Worm (Caenorhabditis elegans) whole organism, L4 larva: ENCODE data around the gene spat-1.

Experiments
- F10B5.3 ChIP-seq: sonication (generic microtip); optimal IDR thresholded peaks from 2 replicates; lab custom pipeline; 2016; ENCODE audit warnings: mild to moderate bottlenecking, missing genetic modification characterization, missing compliant biosample characterization
- F44E2.7 ChIP-seq: fragments of 200-800 bp; sonication (Bioruptor generic); IDR thresholded peaks from 2 replicates; pipeline ENCODE4 v2.1.2; 2022; ENCODE audit warnings: missing genetic modification characterization, missing compliant biosample characterization
- F49E8.2 ChIP-seq: sonication (generic microtip); optimal IDR thresholded peaks from 2 replicates; lab custom pipeline; 2016; ENCODE audit warnings: missing compliant biosample characterization, mild to moderate bottlenecking, missing genetic modification characterization, borderline replicate concordance
- T20F7.1 ChIP-seq: fragments of 200-800 bp; sonication (Bioruptor generic); optimal IDR thresholded peaks from 2 replicates; lab custom pipeline; 2018; ENCODE audit warnings: mild to moderate bottlenecking, missing genetic modification characterization, missing compliant biosample characterization
- Y48G9A.11 ChIP-seq: fragments of 200-800 bp; sonication (Bioruptor generic); IDR thresholded peaks from 2 replicates; pipeline ENCODE4 v1.3.6; 2022; ENCODE audit warnings: missing genetic modification reagents, missing genetic modification characterization, missing compliant biosample characterization
- ZK546.5 ChIP-seq, 2 experiments: sonication (generic microtip); optimal IDR thresholded peaks; 2 replicates each; lab custom pipeline; 2017; ENCODE audit warnings: missing biosample characterization in 2 of 2, missing genetic modification characterization in 2 of 2
- aha-1 ChIP-seq: fragments of 150-350 bp; peaks from one replicate; lab custom pipeline; 2014; ENCODE audit warnings: missing biosample characterization, missing genetic modification characterization
- aly-2 ChIP-seq: sonication (generic microtip); optimal IDR thresholded peaks from 2 replicates; lab custom pipeline; 2018; ENCODE audit warnings: missing biosample characterization, missing genetic modification characterization
- ama-1 ChIP-seq: fragments of 150-350 bp; optimal IDR thresholded peaks from 2 replicates; lab custom pipeline; 2014; ENCODE audit warnings: inconsistent platforms, mixed read lengths
- attf-4 ChIP-seq: sonication (generic microtip); optimal IDR thresholded peaks from 3 replicates; lab custom pipeline; 2017; ENCODE audit warnings: missing biosample characterization, missing genetic modification characterization
- ceh-28 ChIP-seq: fragments of 150-350 bp; optimal IDR thresholded peaks from 2 replicates; lab custom pipeline; 2014; ENCODE audit warnings: missing biosample characterization, missing genetic modification reagents, missing genetic modification characterization
- ceh-32 ChIP-seq: sonication (generic microtip); optimal IDR thresholded peaks from 2 replicates; lab custom pipeline; 2016; ENCODE audit warnings: mild to moderate bottlenecking, missing genetic modification characterization, missing compliant biosample characterization; ENCODE audit not compliant: poor library complexity
- ceh-44 ChIP-seq: fragments of 200-800 bp; sonication (Bioruptor generic); IDR thresholded peaks from 2 replicates; pipeline ENCODE4 v1.3.6; 2022; ENCODE audit warnings: missing genetic modification reagents, missing genetic modification characterization, missing compliant biosample characterization
- daf-12 ChIP-seq: fragments of 150-350 bp; optimal IDR thresholded peaks from 2 replicates; lab custom pipeline; 2014; ENCODE audit warnings: missing biosample characterization, missing genetic modification reagents, missing genetic modification characterization
- daf-19 ChIP-seq: fragments of 200-800 bp; sonication (Bioruptor generic); conservative IDR thresholded peaks from 2 replicates; pipeline ENCODE4 v1.3.6; 2022; ENCODE audit warnings: missing genetic modification characterization, missing compliant biosample characterization
- dpl-1 ChIP-seq: fragments of 150-350 bp; optimal IDR thresholded peaks from 2 replicates; lab custom pipeline; 2014; ENCODE audit warnings: missing biosample characterization, missing genetic modification reagents, missing genetic modification characterization
- egl-43 ChIP-seq: fragments of 200-800 bp; sonication (Bioruptor generic); IDR thresholded peaks from 2 replicates; pipeline ENCODE4 v1.3.6; 2022; ENCODE audit warnings: missing genetic modification reagents, missing genetic modification characterization, missing compliant biosample characterization
- hmg-1.1 ChIP-seq: fragments of 200-800 bp; sonication (Bioruptor generic); IDR thresholded peaks from 2 replicates; pipeline ENCODE4 v1.3.6; 2022; ENCODE audit warnings: missing genetic modification reagents, missing genetic modification characterization, missing compliant biosample characterization
- lim-7 ChIP-seq: fragments of 200-800 bp; sonication (Bioruptor generic); IDR thresholded peaks from 2 replicates; pipeline ENCODE4 v1.3.6; 2022; ENCODE audit warnings: missing genetic modification characterization, missing compliant biosample characterization
- lin-1 ChIP-seq: fragments of 200-800 bp; sonication (Bioruptor generic); IDR thresholded peaks from 2 replicates; pipeline ENCODE4 v1.3.6; 2022; ENCODE audit warnings: missing genetic modification reagents, missing genetic modification characterization, missing compliant biosample characterization
- lin-15B ChIP-seq: fragments of 150-350 bp; sonication (generic microtip); optimal IDR thresholded peaks from 3 replicates; lab custom pipeline; 2014; ENCODE audit warnings: missing biosample characterization, missing genetic modification characterization
- lin-29 ChIP-seq: fragments of 200-800 bp; sonication (Bioruptor generic); IDR thresholded peaks from 2 replicates; pipeline ENCODE4 v1.3.6; 2022; ENCODE audit warnings: missing genetic modification reagents, missing genetic modification characterization, missing compliant biosample characterization
- lin-38 ChIP-seq: fragments of 200-800 bp; sonication (Bioruptor generic); IDR thresholded peaks from 2 replicates; pipeline ENCODE4 v1.3.6; 2022; ENCODE audit warnings: missing genetic modification reagents, missing genetic modification characterization, missing compliant biosample characterization
- madf-5 ChIP-seq, 2 experiments: fragments of 200-800 bp; sonication (Bioruptor generic); IDR thresholded peaks; 2 replicates each; pipeline ENCODE4 v1.3.6; 2022; ENCODE audit warnings: missing compliant biosample characterization in 2 of 2, missing genetic modification characterization in 2 of 2
- mdt-29 ChIP-seq: fragments of 200-800 bp; sonication (Bioruptor generic); IDR thresholded peaks from 2 replicates; pipeline ENCODE4 v1.3.6; 2022; ENCODE audit warnings: missing genetic modification reagents, missing genetic modification characterization, missing compliant biosample characterization
- mes-2 ChIP-seq: sonication (generic microtip); optimal IDR thresholded peaks from 2 replicates; lab custom pipeline; 2016; ENCODE audit warnings: missing genotype, mild to moderate bottlenecking, missing genetic modification characterization, missing compliant biosample characterization; ENCODE audit not compliant: poor library complexity, severe bottlenecking
- mxl-2 ChIP-seq: fragments of 200-800 bp; sonication (Bioruptor generic); conservative IDR thresholded peaks from 2 replicates; pipeline ENCODE4 v1.3.6; 2022; ENCODE audit warnings: missing genetic modification reagents, missing genetic modification characterization, missing compliant biosample characterization
- mxl-3 ChIP-seq: fragments of 200-800 bp; sonication (Bioruptor generic); optimal IDR thresholded peaks from 2 replicates; lab custom pipeline; 2018; ENCODE audit warnings: mild to moderate bottlenecking, missing genetic modification characterization, missing compliant biosample characterization
- nhr-28 ChIP-seq: fragments of 150-350 bp; optimal IDR thresholded peaks from 2 replicates; lab custom pipeline; 2014; ENCODE audit warnings: missing biosample characterization, missing genetic modification characterization
- nhr-48 ChIP-seq: sonication (generic microtip); optimal IDR thresholded peaks from 2 replicates; lab custom pipeline; 2016; ENCODE audit warnings: mild to moderate bottlenecking, missing genetic modification characterization, missing compliant biosample characterization
- pha-4 ChIP-seq, 2 experiments: fragments of 150-350 bp in 1 of 2; fragments of 200-800 bp in 1 of 2; sonication (Bioruptor generic) in 1 of 2; IDR thresholded peaks in 1 of 2; optimal IDR thresholded peaks in 1 of 2; 2 replicates each; pipeline versions ENCODE4 v1.3.6 to Lab custom; 2014 to 2022; ENCODE audit warnings: missing genetic modification characterization in 2 of 2, missing genetic modification reagents in 2 of 2, missing biosample characterization in 1 of 2, missing compliant biosample characterization in 1 of 2
- skn-1 ChIP-seq: fragments of 150-350 bp; optimal IDR thresholded peaks from 2 replicates; lab custom pipeline; 2014; ENCODE audit warnings: missing biosample characterization, missing genetic modification characterization
- snpc-1.2 ChIP-seq: fragments of 200-800 bp; sonication (Bioruptor generic); IDR thresholded peaks from 2 replicates; pipeline ENCODE4 v1.3.6; 2022; ENCODE audit warnings: missing genetic modification reagents, missing genetic modification characterization, missing compliant biosample characterization
- snpc-4 ChIP-seq: fragments of 150-350 bp; optimal IDR thresholded peaks from 2 replicates; lab custom pipeline; 2014; ENCODE audit warnings: missing biosample characterization, missing genetic modification characterization
- spr-1 ChIP-seq: sonication (generic microtip); optimal IDR thresholded peaks from 2 replicates; lab custom pipeline; 2016; ENCODE audit warnings: mild to moderate bottlenecking, missing genetic modification characterization, missing compliant biosample characterization
- tra-1 ChIP-seq: fragments of 200-800 bp; sonication (Bioruptor generic); IDR thresholded peaks from 2 replicates; pipeline ENCODE4 v1.3.6; 2022; ENCODE audit warnings: missing genetic modification reagents, missing genetic modification characterization, missing compliant biosample characterization
- unc-130 ChIP-seq: sonication (generic microtip); optimal IDR thresholded peaks from 2 replicates; lab custom pipeline; 2016; ENCODE audit warnings: missing genetic modification reagents, missing genetic modification characterization, missing compliant biosample characterization
- unc-62 ChIP-seq, 3 experiments: fragments of 150-350 bp in 1 of 3; sonication (generic microtip); optimal IDR thresholded peaks in 2 of 3; peaks in 1 of 3; 1 replicate in 1 of 3; 2 replicates in 2 of 3; lab custom pipeline; 2014 to 2017; ENCODE audit warnings: missing biosample characterization in 3 of 3, missing genetic modification characterization in 3 of 3, missing genetic modification reagents in 3 of 3, missing genotype in 1 of 3
- vab-7 ChIP-seq: fragments of 200-800 bp; sonication (Bioruptor generic); IDR thresholded peaks from 2 replicates; pipeline ENCODE4 v1.3.6; 2022; ENCODE audit warnings: missing genetic modification reagents, missing genetic modification characterization, missing compliant biosample characterization
- zfp-3 ChIP-seq: fragments of 200-800 bp; sonication (Bioruptor generic); conservative IDR thresholded peaks from 2 replicates; pipeline ENCODE4 v1.3.6; 2022; ENCODE audit warnings: missing genetic modification reagents, missing genetic modification characterization, missing compliant biosample characterization

The spat-1 gene

ce11 chrII:14528233-14528802, at the start of gene spat-1, which contains the start of gene F57C2.5 (continued):
- TF ChIP-seq mdt-29 (GFP tag; lab: Robert Waterston, UW) (no peak), nhr-28 (tag; lab: Kevin White, UChicago) (peak; percentile 48), ama-1 (no peak), egl-43 (GFP tag; lab: Robert Waterston, UW) (no peak)
- TF ChIP-seq, all 104 proteins: peak for 26

- TF ChIP-seq lin-38 (GFP tag; lab: Robert Waterston, UW), result peak; percentile 93
- no peak for TF ChIP-seq nhr-28 (tag; lab: Kevin White, UChicago)
- 0 out of 2 replicates have a peak, but pooled peaks have one; percentile 19 for TF ChIP-seq vab-7 (GFP tag; lab: Robert Waterston, UW)
- TF ChIP-seq attf-4 (tag; lab: Kevin White, UChicago), result no peak
- no peak for TF ChIP-seq mxl-2 (GFP tag; lab: Robert Waterston, UW)
- no peak for TF ChIP-seq F44E2.7 (GFP tag; lab: Robert Waterston, UW)
- TF ChIP-seq daf-19, result no peak
- TF ChIP-seq mes-2 (tag; lab: Kevin White, UChicago), result peak; percentile 75
- no peak for TF ChIP-seq spr-1 (tag; lab: Kevin White, UChicago)
- TF ChIP-seq unc-130 (GFP tag; lab: Kevin White, UChicago), result peak; percentile 52
- peak; percentile 23 for TF ChIP-seq dpl-1 (GFP tag; lab: Kevin White, UChicago)
- TF ChIP-seq F10B5.3, result no peak
- TF ChIP-seq hmg-1.1, result no peak
- TF ChIP-seq snpc-1.2 (GFP tag; lab: Robert Waterston, UW), result 0 out of 2 replicates have a peak, but pooled peaks have one; percentile 47
- TF ChIP-seq aha-1, result peak; percentile 46
- TF ChIP-seq lin-15B, result no peak
- peak; percentile 48; the same call in 1 of the 2 replicates for TF ChIP-seq Y48G9A.11 (GFP tag; lab: Robert Waterston, UW)
- TF ChIP-seq tra-1, result no peak
- peak; percentile 68 for TF ChIP-seq F49E8.2
- 0 out of 2 replicates have a peak, but pooled peaks have one; percentile 9 for TF ChIP-seq ceh-44 (GFP tag; lab: Robert Waterston, UW)
Observed at ce11 chrII:14479583-14480245, 48.8 kb upstream of the spat-1 start, which contains the start of gene C13B4.1. Gene C13B4.1, minus strand, starts transcription at chrII:14479633.

- no peak for TF ChIP-seq daf-12 (tag; lab: Kevin White, UChicago)
- peak; percentile 17 for TF ChIP-seq nhr-28 (tag; lab: Kevin White, UChicago)
Observed at ce11 chrII:14480772-14481171, 47.8 kb upstream of the spat-1 start.

ce11 chrII:14483813-14484212, 44.7 kb upstream of the spat-1 start:
- TF ChIP-seq unc-62 (GFP tag; optimal IDR thresholded peaks at IDR 0.05 in 1 of 2; lab: Kevin White, UChicago) (peak in 1 of 2 experiments; percentile 91), unc-62 (tag; optimal IDR thresholded peaks at IDR 0.05; lab: Kevin White, UChicago) (no peak), vab-7 (GFP tag; lab: Robert Waterston, UW) (no peak)

ce11 chrII:14488661-14489060, 39.9 kb upstream of the spat-1 start, which contains the start of gene usp-14:
Gene usp-14, minus strand, starts transcription at chrII:14488688.
- TF ChIP-seq mxl-3, result peak; percentile 3
- TF ChIP-seq lin-38 (GFP tag; lab: Robert Waterston, UW), result peak; percentile 71
- no peak for TF ChIP-seq snpc-4 (tag; lab: Kevin White, UChicago)
- no peak for TF ChIP-seq ceh-32 (tag; lab: Kevin White, UChicago)
- 0 out of 2 replicates have a peak, but pooled peaks have one; percentile 23 for TF ChIP-seq zfp-3
- TF ChIP-seq aly-2 (tag; lab: Kevin White, UChicago), result no peak
- no peak for TF ChIP-seq ZK546.5 (tag; optimal IDR thresholded peaks at IDR 0.05; lab: Kevin White, UChicago)
- TF ChIP-seq ceh-28, result no peak
- TF ChIP-seq lin-1 (GFP tag; lab: Robert Waterston, UW), result no peak
- no peak for TF ChIP-seq lin-29 (GFP tag; lab: Robert Waterston, UW)
- TF ChIP-seq T20F7.1, result no peak
- TF ChIP-seq pha-4 (GFP tag; IDR thresholded peaks at IDR 0.05; lab: Robert Waterston, UW), result no peak
- no peak for TF ChIP-seq pha-4 (tag; optimal IDR thresholded peaks at IDR 0.05; lab: Kevin White, UChicago)
- TF ChIP-seq mes-2 (tag; lab: Kevin White, UChicago), result peak; percentile 81
- no peak for TF ChIP-seq nhr-48 (tag; lab: Kevin White, UChicago)
- no peak for TF ChIP-seq madf-5 (GFP tag; IDR thresholded peaks at IDR 0.05; lab: Robert Waterston, UW)
- TF ChIP-seq dpl-1 (GFP tag; lab: Kevin White, UChicago), result peak; percentile 86
- no peak for TF ChIP-seq F10B5.3
- no peak for TF ChIP-seq daf-19
- no peak for TF ChIP-seq skn-1 (tag; lab: Kevin White, UChicago)
- no peak for TF ChIP-seq lim-7
- TF ChIP-seq ceh-44 (GFP tag; lab: Robert Waterston, UW), result no peak
